Worm (Caenorhabditis elegans): ENCODE measurements around the gene F54D5.3.

F54D5.3 gene

DNA sequence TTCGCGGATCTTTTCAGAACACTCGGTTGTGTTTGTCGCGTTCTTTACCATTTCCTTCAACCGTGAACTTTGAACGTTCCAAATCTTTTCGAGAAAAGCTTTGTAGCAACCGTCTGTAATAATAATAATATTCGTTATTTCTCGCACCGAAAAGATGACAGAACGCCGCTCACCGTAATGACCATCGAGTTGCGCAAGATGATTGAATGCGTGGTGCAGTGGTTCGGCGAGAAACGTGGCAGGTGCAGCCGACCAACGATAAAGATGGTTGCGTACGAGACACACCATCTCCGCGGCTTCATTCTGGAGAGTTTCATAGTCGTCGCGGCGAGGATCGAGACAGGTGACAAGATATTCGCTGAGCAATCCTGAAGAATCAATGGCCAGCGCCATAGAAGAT lies 28.6 kb upstream of the F54D5.3 start:
- no peak for TF ChIP-seq ceh-88 (GFP tag; IDR thresholded peaks at IDR 0.05)
- no peak for TF ChIP-seq mef-2 (tag; optimal IDR thresholded peaks at IDR 0.05)
- TF ChIP-seq aha-1 (tag; optimal IDR thresholded peaks at IDR 0.05) = no peak
- TF ChIP-seq hlh-4 (tag; optimal IDR thresholded peaks at IDR 0.05) = no peak
- TF ChIP-seq nhr-85 (tag) = no peak
- TF ChIP-seq pqm-1 (tag; optimal IDR thresholded peaks at IDR 0.05) = no peak
- TF ChIP-seq nhr-19 (GFP tag; conservative IDR thresholded peaks at IDR 0.05) = no peak
- TF ChIP-seq sox-4 (tag; optimal IDR thresholded peaks at IDR 0.05) = no peak

DNA sequence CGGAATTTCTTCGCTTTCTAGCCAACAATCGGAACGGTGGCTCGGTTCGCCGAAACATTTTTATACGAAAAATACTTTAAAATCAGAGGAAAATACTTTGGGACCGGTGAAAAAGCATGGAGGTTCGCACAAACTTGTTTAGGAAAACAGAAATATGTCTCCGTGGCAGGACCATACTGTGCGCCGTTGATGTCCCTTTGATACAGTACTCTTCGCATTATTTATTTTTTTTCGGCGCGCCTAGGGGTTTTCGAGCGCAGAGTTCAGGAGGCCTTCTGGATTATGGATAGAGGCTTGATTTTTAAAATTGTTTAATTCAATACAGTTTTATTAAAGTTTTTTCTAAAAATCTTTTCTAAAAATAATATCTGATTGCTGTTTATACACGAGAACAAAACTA lies 26.9 kb upstream of the F54D5.3 start, which contains the start of gene F54D5.9:
F54D5.9 (minus strand) TSS at position 115 of the 400 bp plus-strand sequence.
- TF ChIP-seq mdl-1 (tag; optimal IDR thresholded peaks at IDR 0.05) (no peak), rnt-1 (tag; optimal IDR thresholded peaks at IDR 0.05) (no peak), C16A3.4 (tag; optimal IDR thresholded peaks at IDR 0.05) (no peak)

DNA sequence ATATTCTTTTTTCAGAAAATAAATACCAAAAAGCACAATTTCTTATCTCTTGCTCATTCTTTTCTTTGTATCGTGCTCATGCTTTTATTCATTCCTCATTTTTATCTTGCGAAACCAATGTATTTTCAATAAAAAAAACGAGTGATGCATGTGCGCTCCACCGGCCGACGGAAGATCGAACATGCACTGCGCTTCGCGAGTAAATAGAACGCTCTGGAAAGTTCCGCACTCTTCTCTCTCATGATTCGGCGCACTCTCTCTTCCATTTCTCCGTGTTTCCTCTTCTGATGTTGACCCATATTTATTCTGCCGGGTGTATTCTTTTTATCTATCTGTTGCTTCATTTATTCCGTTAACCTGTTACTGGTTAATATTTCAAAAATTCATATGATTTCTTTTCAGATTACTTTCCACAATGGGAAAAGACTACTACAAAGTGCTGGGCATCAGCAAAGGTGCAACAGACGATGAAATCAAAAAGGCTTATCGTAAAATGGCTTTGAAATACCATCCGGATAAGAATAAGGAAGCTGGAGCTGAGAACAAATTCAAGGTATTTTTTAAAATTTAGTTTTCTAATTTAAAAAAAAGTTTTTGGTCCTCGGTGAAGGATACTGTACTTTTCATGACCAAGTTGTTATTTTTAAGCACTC lies 26.2 kb upstream of the F54D5.3 start, which contains the start of gene dnj-13:
dnj-13 (plus strand) TSS at position 403 of the 653 bp plus-strand sequence.
- peak; percentile 74 to 81 (median 79) for TF ChIP-seq dpl-1 (GFP tag; optimal IDR thresholded peaks at IDR 0.05)
- TF ChIP-seq pag-3 (tag; optimal IDR thresholded peaks at IDR 0.05; ENCODE audit: borderline replicate concordance, insufficient read depth) = no peak
- TF ChIP-seq egl-13 (tag; optimal IDR thresholded peaks at IDR 0.05) = peak; percentile 98
- no peak for TF ChIP-seq sptf-1 (tag; optimal IDR thresholded peaks at IDR 0.05)
- TF ChIP-seq pqm-1 (tag; optimal IDR thresholded peaks at IDR 0.05) = no peak
- peak in 1 of 2 experiments; percentile 92 for TF ChIP-seq mdl-1 (tag; optimal IDR thresholded peaks at IDR 0.05)
- peak; percentile 95 for TF ChIP-seq tbx-2 (tag; optimal IDR thresholded peaks at IDR 0.05)
- TF ChIP-seq grh-1 (GFP tag; IDR thresholded peaks at IDR 0.05) = peak; percentile 95
- TF ChIP-seq irx-1 (tag; optimal IDR thresholded peaks at IDR 0.05) = peak; percentile 93
- peak; percentile 96 for TF ChIP-seq xbp-1 (tag; optimal IDR thresholded peaks at IDR 0.05)
- peak; percentile 45 for TF ChIP-seq tlp-1 (tag; optimal IDR thresholded peaks at IDR 0.05)
- peak; percentile 96 for TF ChIP-seq mab-9 (GFP tag; IDR thresholded peaks at IDR 0.05)
- TF ChIP-seq blmp-1 (tag; optimal IDR thresholded peaks at IDR 0.05) = peak; percentile 87
- TF ChIP-seq ceh-8 (GFP tag; optimal IDR thresholded peaks at IDR 0.05) = peak; percentile 91
- TF ChIP-seq mef-2 (tag; optimal IDR thresholded peaks at IDR 0.05) = peak; percentile 40
- peak; percentile 99 for TF ChIP-seq lin-14 (GFP tag; optimal IDR thresholded peaks at IDR 0.05)
- peak; percentile 74 for TF ChIP-seq aly-2 (tag; optimal IDR thresholded peaks at IDR 0.05)
- no peak for TF ChIP-seq egl-27 (tag; optimal IDR thresholded peaks at IDR 0.05)
- peak; percentile 84 for TF ChIP-seq lin-15B (tag; optimal IDR thresholded peaks at IDR 0.05)
- no peak for TF ChIP-seq alr-1 (tag; optimal IDR thresholded peaks at IDR 0.05; ENCODE audit: borderline replicate concordance)
- peak; percentile 85 to 89 for TF ChIP-seq lin-35 (GFP tag; optimal IDR thresholded peaks at IDR 0.05)
- peak; percentile 95 for TF ChIP-seq isw-1 (GFP tag; IDR thresholded peaks at IDR 0.05)
- TF ChIP-seq fos-1 (tag; optimal IDR thresholded peaks at IDR 0.05) = peak; percentile 85
- peak; percentile 98 for TF ChIP-seq nhr-47 (tag; optimal IDR thresholded peaks at IDR 0.05)
- peak; percentile 97 for TF ChIP-seq nhr-19 (GFP tag; conservative IDR thresholded peaks at IDR 0.05)
- peak; percentile 99 for TF ChIP-seq fkh-8 (tag; optimal IDR thresholded peaks at IDR 0.05)
- TF ChIP-seq pax-3 (tag; optimal IDR thresholded peaks at IDR 0.05) = peak; percentile 95
- TF ChIP-seq hlh-4 (tag; optimal IDR thresholded peaks at IDR 0.05) = no peak
- peak; percentile 98 for TF ChIP-seq nhr-85 (tag)
- TF ChIP-seq nhr-237 (tag; optimal IDR thresholded peaks at IDR 0.05) = peak; percentile 92
- peak; percentile 50; the same call in 1 of the 2 replicates for TF ChIP-seq unc-98 (GFP tag; IDR thresholded peaks at IDR 0.05)
- peak; percentile 92 for TF ChIP-seq ceh-88 (GFP tag; IDR thresholded peaks at IDR 0.05)
- peak; percentile 27 for TF ChIP-seq F16B12.6 (tag; optimal IDR thresholded peaks at IDR 0.05)
- peak; percentile 86 for TF ChIP-seq C04F5.9 (tag; optimal IDR thresholded peaks at IDR 0.05)
- TF ChIP-seq unc-62 (GFP tag; optimal IDR thresholded peaks at IDR 0.05) = no peak
- TF ChIP-seq ceh-82 (tag; optimal IDR thresholded peaks at IDR 0.05) = peak; percentile 92 to 97 (median 94)
- TF ChIP-seq skn-1 (tag; optimal IDR thresholded peaks at IDR 0.05) = peak; percentile 93
- no peak for TF ChIP-seq hlh-17 (GFP tag; optimal IDR thresholded peaks at IDR 0.05; ENCODE audit: borderline replicate concordance)
- TF ChIP-seq snu-23 (GFP tag; optimal IDR thresholded peaks at IDR 0.05) = peak; percentile 100
- peak; percentile 93 for TF ChIP-seq lin-13 (GFP tag; optimal IDR thresholded peaks at IDR 0.05)
- peak; percentile 22 for TF ChIP-seq hpl-2 (GFP tag; optimal IDR thresholded peaks at IDR 0.05)
- TF ChIP-seq nhr-20 (tag; optimal IDR thresholded peaks at IDR 0.05) = peak; percentile 99
